Worm (Caenorhabditis elegans): ENCODE measurements around the gene rpac-19.

- no peak for TF ChIP-seq unc-39 (tag; optimal IDR thresholded peaks at IDR 0.05)
- no peak for TF ChIP-seq lin-13 (tag; optimal IDR thresholded peaks at IDR 0.05)
- no peak for TF ChIP-seq ztf-11 (tag; optimal IDR thresholded peaks at IDR 0.05)
- no peak for TF ChIP-seq nhr-12 (tag; optimal IDR thresholded peaks at IDR 0.05)
- TF ChIP-seq ceh-39 (tag; optimal IDR thresholded peaks at IDR 0.05) = no peak
These were observed 36.0 kb upstream of the rpac-19 start for ce11 chrIII:9665490-9666179.

Data from whole organism, mixed stage, embryonic.